Worm (Caenorhabditis elegans): Measurements from ENCODE around the gene bre-3.

bre-3 gene

ce11 chrIII:9439399-9439798 is 45.9 kb downstream of the bre-3 start, which contains the start of gene F54C8.1:
F54C8.1 (plus strand) TSS chrIII:9439699.
- TF ChIP-seq nhr-67 (tag; optimal IDR thresholded peaks at IDR 0.05) (no peak), elt-2 (tag; optimal IDR thresholded peaks at IDR 0.05) (no peak), nhr-11 (tag; optimal IDR thresholded peaks at IDR 0.05) (no peak), egl-27 (tag; optimal IDR thresholded peaks at IDR 0.05) (no peak), nhr-76 (tag; optimal IDR thresholded peaks at IDR 0.05) (no peak), ceh-28 (tag; optimal IDR thresholded peaks at IDR 0.05) (no peak), tbx-2 (tag; optimal IDR thresholded peaks at IDR 0.05) (no peak), unc-62 (GFP tag; optimal IDR thresholded peaks at IDR 0.05) (no peak), nhr-77 (tag; optimal IDR thresholded peaks at IDR 0.05) (no peak), ztf-11 (tag; optimal IDR thresholded peaks at IDR 0.05) (no peak), hmg-11 (tag; optimal IDR thresholded peaks at IDR 0.05) (no peak), nfya-1 (tag; optimal IDR thresholded peaks at IDR 0.05; ENCODE audit: insufficient read depth) (no peak), nhr-12 (tag; optimal IDR thresholded peaks at IDR 0.05) (no peak), fkh-2 (tag; optimal IDR thresholded peaks at IDR 0.05) (no peak), fkh-10 (GFP tag; optimal IDR thresholded peaks at IDR 0.05) (no peak)

- TF ChIP-seq elt-1 (tag; optimal IDR thresholded peaks at IDR 0.05) (no peak), elt-3 (tag; optimal IDR thresholded peaks at IDR 0.05) (no peak), fkh-10 (GFP tag; optimal IDR thresholded peaks at IDR 0.05) (no peak), aly-2 (tag; optimal IDR thresholded peaks at IDR 0.05) (no peak), pha-4 (tag; optimal IDR thresholded peaks at IDR 0.05) (no peak), ceh-82 (tag; optimal IDR thresholded peaks at IDR 0.05) (no peak), nhr-25 (tag; optimal IDR thresholded peaks at IDR 0.05) (no peak), nfya-1 (tag; optimal IDR thresholded peaks at IDR 0.05; ENCODE audit: insufficient read depth) (no peak)
Observed at ce11 chrIII:9434999-9435398, 50.3 kb downstream of the bre-3 start.

- no peak for TF ChIP-seq daf-12 (tag; optimal IDR thresholded peaks at IDR 0.05)
- no peak for TF ChIP-seq fos-1 (tag; optimal IDR thresholded peaks at IDR 0.05)
- no peak for TF ChIP-seq nhr-28 (tag; optimal IDR thresholded peaks at IDR 0.05)
- TF ChIP-seq ZK546.5 (tag; optimal IDR thresholded peaks at IDR 0.05) = no peak
- no peak for TF ChIP-seq R02D3.7 (tag; optimal IDR thresholded peaks at IDR 0.05)
- no peak for TF ChIP-seq sea-2 (GFP tag; optimal IDR thresholded peaks at IDR 0.05)
- TF ChIP-seq nhr-12 (tag; optimal IDR thresholded peaks at IDR 0.05) = no peak
- no peak for TF ChIP-seq elt-3 (tag; optimal IDR thresholded peaks at IDR 0.05)
- TF ChIP-seq lin-15B (tag; optimal IDR thresholded peaks at IDR 0.05) = no peak
- no peak for TF ChIP-seq nhr-43 (tag; optimal IDR thresholded peaks at IDR 0.05; ENCODE audit: poor library complexity, severe bottlenecking)
- no peak for TF ChIP-seq ama-1 (optimal IDR thresholded peaks at IDR 0.05)
- no peak for TF ChIP-seq ztf-4 (tag; optimal IDR thresholded peaks at IDR 0.05)
- no peak for TF ChIP-seq nhr-23 (tag; optimal IDR thresholded peaks at IDR 0.05)
- TF ChIP-seq lsy-12 (tag; optimal IDR thresholded peaks at IDR 0.05) = no peak
- TF ChIP-seq nhr-67 (tag; optimal IDR thresholded peaks at IDR 0.05) = no peak
- TF ChIP-seq hmg-11 (tag; optimal IDR thresholded peaks at IDR 0.05) = no peak
- no peak for TF ChIP-seq nhr-11 (tag; optimal IDR thresholded peaks at IDR 0.05)
- TF ChIP-seq mdl-1 (tag; optimal IDR thresholded peaks at IDR 0.05) = no peak
- TF ChIP-seq skn-1 (tag; optimal IDR thresholded peaks at IDR 0.05) = no peak
Observed at ce11 chrIII:9433576-9434107, 51.6 kb downstream of the bre-3 start, which contains the start of gene cpar-1. cpar-1 (plus strand) TSS chrIII:9434057.

ce11 chrIII:9426301-9426700 is 59.0 kb downstream of the bre-3 start, which contains the start of gene T26G10.5:
T26G10.5 (minus strand) TSS chrIII:9426401.
- TF ChIP-seq snpc-4 (tag; optimal IDR thresholded peaks at IDR 0.05) (no peak), sea-2 (GFP tag; optimal IDR thresholded peaks at IDR 0.05) (no peak), skn-1 (tag; optimal IDR thresholded peaks at IDR 0.05) (no peak), ceh-16 (tag; optimal IDR thresholded peaks at IDR 0.05) (no peak), fkh-2 (tag; optimal IDR thresholded peaks at IDR 0.05) (no peak), unc-62 (GFP tag; optimal IDR thresholded peaks at IDR 0.05) (no peak), daf-12 (tag; optimal IDR thresholded peaks at IDR 0.05) (no peak), tbx-2 (tag; optimal IDR thresholded peaks at IDR 0.05) (no peak)

Measured in whole organism, L3 larva.